Fruit fly (Drosophila melanogaster) whole organism, adult: ENCODE results near the gene Ptp61F.
"Not testable (repeated sequence)": the region's sequence is repeated elsewhere in the genome, so short reads cannot be mapped to it uniquely, and the experiment has no call there.

Experiments used
- CG11617 ChIP-seq: fragments of 200-800 bp; sonication (Bioruptor generic); optimal IDR thresholded peaks from 2 replicates; lab custom pipeline; 2017; ENCODE audit warnings: mild to moderate bottlenecking, missing biosample characterization, missing genetic modification reagents, missing genetic modification characterization
- CG12768 ChIP-seq: fragments of 200-800 bp; sonication (Bioruptor generic); optimal IDR thresholded peaks from 2 replicates; lab custom pipeline; 2017; ENCODE audit warnings: missing biosample characterization, missing genetic modification characterization, mild to moderate bottlenecking, moderate library complexity, missing genetic modification reagents
- CG14711 ChIP-seq: fragments of 200-800 bp; sonication (Bioruptor generic); optimal IDR thresholded peaks from 2 replicates; lab custom pipeline; 2018; ENCODE audit warnings: missing biosample characterization, mild to moderate bottlenecking, missing genetic modification characterization, moderate library complexity
- CG1620 ChIP-seq: fragments of 200-800 bp; sonication (Bioruptor generic); optimal IDR thresholded peaks from 2 replicates; lab custom pipeline; 2016; ENCODE audit warnings: missing biosample characterization, missing genetic modification characterization
- CG33017 ChIP-seq: fragments of 200-800 bp; sonication (Bioruptor generic); optimal IDR thresholded peaks from 2 replicates; lab custom pipeline; 2018; ENCODE audit warnings: missing biosample characterization, mild to moderate bottlenecking, missing genetic modification characterization, moderate library complexity
- CG5204 ChIP-seq: fragments of 200-800 bp; sonication (Bioruptor generic); optimal IDR thresholded peaks from 2 replicates; lab custom pipeline; 2016; ENCODE audit warnings: missing biosample characterization, missing genetic modification characterization
- CG7045 ChIP-seq: fragments of 200-800 bp; sonication (Bioruptor generic); optimal IDR thresholded peaks from 2 replicates; lab custom pipeline; 2017; ENCODE audit warnings: missing biosample characterization, mild to moderate bottlenecking, missing genetic modification characterization
- CG7101 ChIP-seq: fragments of 200-800 bp; sonication (Bioruptor generic); optimal IDR thresholded peaks from 2 replicates; lab custom pipeline; 2018; ENCODE audit warnings: missing biosample characterization, mild to moderate bottlenecking, missing genetic modification characterization, moderate library complexity
- Clk ChIP-seq: fragments of 200-800 bp; sonication (Bioruptor generic); optimal IDR thresholded peaks from 2 replicates; lab custom pipeline; 2017; ENCODE audit warnings: missing biosample characterization, missing genetic modification characterization
- Crg-1 ChIP-seq: fragments of 200-800 bp; sonication (Bioruptor generic); optimal IDR thresholded peaks from 2 replicates; lab custom pipeline; 2016; ENCODE audit warnings: missing biosample characterization, missing genetic modification characterization
- Hr96 ChIP-seq: fragments of 200-800 bp; sonication (Bioruptor generic); optimal IDR thresholded peaks from 2 replicates; lab custom pipeline; 2016; ENCODE audit warnings: missing biosample characterization, missing genetic modification characterization
- Mnt ChIP-seq: fragments of 200-800 bp; sonication (Bioruptor generic); optimal IDR thresholded peaks from 2 replicates; lab custom pipeline; 2016; ENCODE audit warnings: missing biosample characterization, mild to moderate bottlenecking, missing genetic modification characterization
- bab1 ChIP-seq: fragments of 200-800 bp; sonication (Bioruptor generic); optimal IDR thresholded peaks from 3 replicates; lab custom pipeline; 2019; ENCODE audit warnings: missing biosample characterization, mild to moderate bottlenecking, missing genetic modification characterization, moderate library complexity
- cic ChIP-seq: fragments of 200-800 bp; sonication (Bioruptor generic); optimal IDR thresholded peaks from 2 replicates; lab custom pipeline; 2017; ENCODE audit warnings: missing biosample characterization, mild to moderate bottlenecking, missing genetic modification characterization, moderate library complexity
- cnc ChIP-seq, 2 experiments: fragments of >200 bp; optimal IDR thresholded peaks; 2 replicates each; lab custom pipeline; 2017
- kay ChIP-seq: fragments of 200-800 bp; sonication (Bioruptor generic); peaks from one replicate; lab custom pipeline; 2016; ENCODE audit warnings: missing biosample characterization, missing genetic modification characterization, borderline replicate concordance
- ovo ChIP-seq: fragments of 200-800 bp; sonication (Bioruptor generic); optimal IDR thresholded peaks from 2 replicates; lab custom pipeline; 2016; ENCODE audit warnings: missing biosample characterization, missing genetic modification characterization
- pad ChIP-seq: fragments of 200-800 bp; sonication (Bioruptor generic); optimal IDR thresholded peaks from 3 replicates; lab custom pipeline; 2017; ENCODE audit warnings: missing biosample characterization, missing genetic modification characterization, mild to moderate bottlenecking, moderate library complexity, missing genetic modification reagents
- tj ChIP-seq: fragments of 200-800 bp; sonication (Bioruptor generic); optimal IDR thresholded peaks from 3 replicates; lab custom pipeline; 2017; ENCODE audit warnings: missing biosample characterization, mild to moderate bottlenecking, missing genetic modification characterization, moderate library complexity
- toe ChIP-seq: fragments of 200-800 bp; sonication (Bioruptor generic); optimal IDR thresholded peaks from 2 replicates; lab custom pipeline; 2016; ENCODE audit warnings: missing biosample characterization, missing genetic modification characterization

Gene Ptp61F

DNA sequence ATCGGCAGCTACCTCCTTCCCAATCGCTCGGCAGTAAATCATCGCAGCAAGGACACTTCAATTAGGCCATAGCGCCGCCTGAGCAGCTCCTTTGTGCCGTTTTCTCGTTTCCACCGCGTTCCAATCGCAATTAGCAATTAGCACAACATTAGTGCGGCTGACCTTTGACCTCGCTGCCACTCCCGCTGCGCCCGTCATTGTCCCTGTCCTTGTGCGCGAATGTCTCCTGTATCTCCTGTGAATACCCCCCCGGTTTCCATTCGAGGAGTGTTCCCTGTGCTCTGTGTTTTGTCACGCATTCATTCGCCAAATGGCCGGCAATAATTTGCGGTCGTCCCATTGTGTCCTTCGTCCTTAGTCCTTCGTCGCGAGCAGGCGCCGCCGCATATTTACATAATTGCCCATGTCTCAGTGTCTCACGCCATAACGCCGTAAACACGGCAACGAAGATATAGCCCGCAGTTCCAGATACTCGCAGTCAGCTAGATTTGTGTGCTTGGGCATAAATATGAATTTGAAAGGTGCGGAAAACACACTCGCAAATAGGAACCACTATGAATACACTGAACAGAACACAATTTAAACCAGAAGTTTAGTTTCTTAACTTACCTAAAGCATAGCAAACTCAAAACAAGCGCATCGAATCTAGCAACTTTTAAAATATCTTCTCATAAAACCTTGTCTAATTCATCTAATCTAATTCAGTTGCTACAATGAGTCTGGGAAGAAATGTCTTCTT, 64.5 kb downstream of the Ptp61F start, which contains the start of gene CG9168:
Gene CG9168 (plus strand): TSS at position 689 of the 739 bp plus-strand sequence.
- TF ChIP-seq pad, result no peak
- no peak for TF ChIP-seq CG14711 (tag; lab: Kevin White, UChicago)
- TF ChIP-seq cic, result no peak
- TF ChIP-seq Clk (GFP tag; lab: Kevin White, UChicago), result no peak
- TF ChIP-seq CG7045 (GFP tag; lab: Kevin White, UChicago), result no peak
- TF ChIP-seq CG12768 (GFP tag; lab: Kevin White, UChicago), result no peak
- no peak for TF ChIP-seq cnc (optimal IDR thresholded peaks at IDR 0.05; lab: Kevin White, UChicago)
- no peak for TF ChIP-seq CG5204 (GFP tag; lab: Kevin White, UChicago)
- TF ChIP-seq bab1 (GFP tag; lab: Kevin White, UChicago), result no peak
- no peak for TF ChIP-seq Hr96 (GFP tag; lab: Kevin White, UChicago)

dm6 chr3L:1408093-1408492, 67.0 kb downstream of the Ptp61F start:
- TF ChIP-seq cnc (optimal IDR thresholded peaks at IDR 0.05; lab: Kevin White, UChicago) (no peak), CG5204 (GFP tag; lab: Kevin White, UChicago) (no peak), CG11617 (no peak), CG1620 (GFP tag; lab: Kevin White, UChicago) (no peak), cic (no peak), Hr96 (GFP tag; lab: Kevin White, UChicago) (no peak), CG14711 (tag; lab: Kevin White, UChicago) (no peak), Crg-1 (no peak), toe (GFP tag; lab: Kevin White, UChicago) (no peak), CG7101 (tag; lab: Kevin White, UChicago) (no peak), Mnt (GFP tag; lab: Kevin White, UChicago) (no peak), tj (GFP tag; lab: Kevin White, UChicago) (no peak), CG7045 (GFP tag; lab: Kevin White, UChicago) (no peak), kay (GFP tag; lab: Kevin White, UChicago) (no peak), bab1 (GFP tag; lab: Kevin White, UChicago) (no peak), CG12768 (GFP tag; lab: Kevin White, UChicago) (no peak)

- TF ChIP-seq CG33017 (tag; lab: Kevin White, UChicago), result no peak
- TF ChIP-seq cnc (optimal IDR thresholded peaks at IDR 0.05; lab: Kevin White, UChicago), result no peak
- TF ChIP-seq cic, result no peak
- no peak for TF ChIP-seq pad
- TF ChIP-seq CG7101 (tag; lab: Kevin White, UChicago), result no peak
- no peak for TF ChIP-seq Hr96 (GFP tag; lab: Kevin White, UChicago)
- no peak for TF ChIP-seq Crg-1
- no peak for TF ChIP-seq kay (GFP tag; lab: Kevin White, UChicago)
- TF ChIP-seq CG5204 (GFP tag; lab: Kevin White, UChicago), result no peak
- no peak for TF ChIP-seq Clk (GFP tag; lab: Kevin White, UChicago)
- no peak for TF ChIP-seq CG14711 (tag; lab: Kevin White, UChicago)
- no peak for TF ChIP-seq Mnt (GFP tag; lab: Kevin White, UChicago)
- TF ChIP-seq CG12768 (GFP tag; lab: Kevin White, UChicago), result no peak
Observed at dm6 chr3L:1404549-1404948, 70.5 kb downstream of the Ptp61F start.

- TF ChIP-seq Hr96 (GFP tag; lab: Kevin White, UChicago), result no peak
- TF ChIP-seq CG7101 (tag; lab: Kevin White, UChicago), result no peak
- TF ChIP-seq Clk (GFP tag; lab: Kevin White, UChicago), result no peak
- no peak for TF ChIP-seq CG11617
- no peak for TF ChIP-seq pad
- no peak for TF ChIP-seq Mnt (GFP tag; lab: Kevin White, UChicago)
- TF ChIP-seq ovo (GFP tag; lab: Kevin White, UChicago), result no peak
- no peak for TF ChIP-seq CG7045 (GFP tag; lab: Kevin White, UChicago)
- no peak for TF ChIP-seq tj (GFP tag; lab: Kevin White, UChicago)
- no peak for TF ChIP-seq CG5204 (GFP tag; lab: Kevin White, UChicago)
- no peak for TF ChIP-seq CG12768 (GFP tag; lab: Kevin White, UChicago)
- TF ChIP-seq cnc (optimal IDR thresholded peaks at IDR 0.05; lab: Kevin White, UChicago), result no peak
- no peak for TF ChIP-seq CG1620 (GFP tag; lab: Kevin White, UChicago)
- TF ChIP-seq kay (GFP tag; lab: Kevin White, UChicago), result no peak
- TF ChIP-seq CG14711 (tag; lab: Kevin White, UChicago), result no peak
Observed at dm6 chr3L:1402152-1402551, 72.9 kb downstream of the Ptp61F start.

- TF ChIP-seq Hr96 (GFP tag; lab: Kevin White, UChicago), result no peak
- peak; percentile 18 for TF ChIP-seq bab1 (GFP tag; lab: Kevin White, UChicago)
- TF ChIP-seq kay (GFP tag; lab: Kevin White, UChicago), result peak; percentile 58
- no peak for TF ChIP-seq CG33017 (tag; lab: Kevin White, UChicago)
- no peak for TF ChIP-seq tj (GFP tag; lab: Kevin White, UChicago)
- no peak for TF ChIP-seq CG14711 (tag; lab: Kevin White, UChicago)
Observed at dm6 chr3L:1401364-1401978, 73.6 kb downstream of the Ptp61F start.

DNA sequence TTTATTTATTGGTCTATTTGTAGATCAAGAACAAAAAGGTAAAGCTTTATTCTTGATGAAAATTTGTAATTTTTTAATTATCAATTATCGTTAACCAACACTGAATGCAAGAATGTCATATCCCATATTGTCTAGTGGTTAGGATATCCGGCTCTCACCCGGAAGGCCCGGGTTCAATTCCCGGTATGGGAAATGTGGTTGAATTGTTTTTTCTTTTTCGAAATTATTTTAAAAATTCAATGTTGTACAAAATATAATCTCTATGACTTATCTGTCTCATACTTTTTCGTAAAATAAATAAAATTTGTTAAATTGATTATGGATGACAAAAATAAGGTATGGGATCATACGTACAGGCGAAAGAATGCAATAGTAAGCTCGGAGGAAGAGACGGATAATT, 76.8 kb downstream of the Ptp61F start, which contains the start of gene CG32320:
Gene CG32320 (plus strand): TSS at position 301 of the 400 bp plus-strand sequence.
- TF ChIP-seq CG7045, ovo, kay (GFP tag; lab: Kevin White, UChicago): not testable (repeated sequence)
